Fruit fly (Drosophila melanogaster) whole organism, embryonic: ENCODE results near the gene mora.

Experiments
- Blimp-1 ChIP-seq: fragments of 200-800 bp; sonication (Bioruptor generic); optimal IDR thresholded peaks from 3 replicates; lab custom pipeline; 2018; ENCODE audit warnings: missing biosample characterization, missing genetic modification characterization, mild to moderate bottlenecking, moderate library complexity, missing genetic modification reagents
- CG10979 ChIP-seq: fragments of 200-800 bp; sonication (Bioruptor generic); optimal IDR thresholded peaks from 2 replicates; lab custom pipeline; 2018; ENCODE audit warnings: missing biosample characterization, mild to moderate bottlenecking, missing genetic modification characterization, moderate library complexity
- CG12155 ChIP-seq: fragments of 200-800 bp; sonication (Bioruptor generic); optimal IDR thresholded peaks from 3 replicates; lab custom pipeline; 2016; ENCODE audit warnings: missing biosample characterization, missing genetic modification characterization
- CG13424 ChIP-seq: fragments of 200-800 bp; sonication (Bioruptor generic); optimal IDR thresholded peaks from 2 replicates; lab custom pipeline; 2019; ENCODE audit warnings: missing biosample characterization, mild to moderate bottlenecking, missing genetic modification characterization, moderate library complexity
- CG14441 ChIP-seq: fragments of 200-800 bp; sonication (Bioruptor generic); IDR thresholded peaks from 2 replicates; pipeline ENCODE4 v1.3.6; 2022; ENCODE audit warnings: missing biosample characterization, missing genetic modification characterization
- CG14860 ChIP-seq: fragments of 200-800 bp; sonication (Bioruptor generic); IDR thresholded peaks from 3 replicates; pipeline ENCODE4 v1.3.6; 2022; ENCODE audit warnings: missing biosample characterization, missing genetic modification characterization; ENCODE audit not compliant: partially characterized antibody
- CG17328 ChIP-seq: fragments of 200-800 bp; sonication (Bioruptor generic); IDR thresholded peaks from 2 replicates; pipeline ENCODE4 v1.3.6; 2022; ENCODE audit warnings: missing biosample characterization, missing genetic modification characterization
- CG17829 ChIP-seq: fragments of 200-800 bp; optimal IDR thresholded peaks from 2 replicates; lab custom pipeline; 2019; ENCODE audit warnings: missing biosample characterization, mild to moderate bottlenecking, missing genetic modification characterization, moderate library complexity
- CG18262 ChIP-seq: fragments of 200-800 bp; optimal IDR thresholded peaks from 3 replicates; lab custom pipeline; 2019; ENCODE audit warnings: missing biosample characterization, mild to moderate bottlenecking, missing genetic modification characterization, moderate library complexity
- CG18476 ChIP-seq: fragments of 200-800 bp; sonication (Bioruptor generic); optimal IDR thresholded peaks from 2 replicates; lab custom pipeline; 2016; ENCODE audit warnings: missing biosample characterization, mild to moderate bottlenecking, missing genetic modification characterization
- CG31365 ChIP-seq: fragments of 200-800 bp; sonication (Bioruptor generic); optimal IDR thresholded peaks from 2 replicates; lab custom pipeline; 2018; ENCODE audit warnings: missing biosample characterization, mild to moderate bottlenecking, missing genetic modification characterization
- CG31441 ChIP-seq: fragments of 200-800 bp; sonication (Bioruptor generic); IDR thresholded peaks from 2 replicates; pipeline ENCODE4 v1.3.6; 2022; ENCODE audit warnings: missing biosample characterization, missing genetic modification characterization
- CG3407 ChIP-seq: fragments of 200-800 bp; sonication (Bioruptor generic); optimal IDR thresholded peaks from 2 replicates; lab custom pipeline; 2018; ENCODE audit warnings: missing biosample characterization, mild to moderate bottlenecking, missing genetic modification characterization
- CG3838 ChIP-seq: fragments of 200-800 bp; sonication (Bioruptor generic); optimal IDR thresholded peaks from 3 replicates; lab custom pipeline; 2016; ENCODE audit warnings: missing biosample characterization, missing genetic modification characterization
- CG4820 ChIP-seq: fragments of 200-800 bp; sonication (Bioruptor generic); optimal IDR thresholded peaks from 3 replicates; lab custom pipeline; 2016; ENCODE audit warnings: missing biosample characterization, missing genetic modification characterization
- CG7357 ChIP-seq: fragments of 200-800 bp; sonication (Bioruptor generic); IDR thresholded peaks from 3 replicates; pipeline ENCODE4 v1.3.6; 2022; ENCODE audit warnings: missing biosample characterization, missing genetic modification characterization
- CTCF ChIP-seq: fragments of 200-800 bp; sonication (Bioruptor generic); optimal IDR thresholded peaks from 2 replicates; lab custom pipeline; 2017; ENCODE audit warnings: missing biosample characterization, mild to moderate bottlenecking, missing genetic modification characterization, moderate library complexity
- D ChIP-seq, 2 experiments: fragments of 200-800 bp in 1 of 2; fragments of >200 bp in 1 of 2; sonication (Bioruptor generic) in 1 of 2; optimal IDR thresholded peaks; 2 replicates in 1 of 2; 3 replicates in 1 of 2; lab custom pipeline; 2017; ENCODE audit warnings: mild to moderate bottlenecking in 1 of 2, missing biosample characterization in 1 of 2, missing genetic modification characterization in 1 of 2, missing genetic modification reagents in 1 of 2
- D19A ChIP-seq: fragments of 200-800 bp; optimal IDR thresholded peaks from 3 replicates; lab custom pipeline; 2019; ENCODE audit warnings: missing biosample characterization, mild to moderate bottlenecking, missing genetic modification characterization, moderate library complexity
- Hsf ChIP-seq: fragments of 200-800 bp; sonication (Bioruptor generic); optimal IDR thresholded peaks from 3 replicates; lab custom pipeline; 2016; ENCODE audit warnings: missing biosample characterization, missing genetic modification characterization
- Lpt ChIP-seq: fragments of >200 bp; optimal IDR thresholded peaks from 2 replicates; lab custom pipeline; 2018; ENCODE audit warnings: missing biosample characterization, missing genetic modification characterization
- Rx ChIP-seq: fragments of 200-800 bp; sonication (Bioruptor generic); IDR thresholded peaks from 2 replicates; pipeline ENCODE4 v1.3.6; 2022; ENCODE audit warnings: missing biosample characterization, missing genetic modification characterization
- Side ChIP-seq: fragments of 200-800 bp; sonication (Bioruptor generic); optimal IDR thresholded peaks from 2 replicates; lab custom pipeline; 2016; ENCODE audit warnings: missing biosample characterization, missing genetic modification characterization
- Sox102F ChIP-seq: fragments of 200-800 bp; sonication (Bioruptor generic); optimal IDR thresholded peaks from 2 replicates; lab custom pipeline; 2018; ENCODE audit warnings: missing biosample characterization, mild to moderate bottlenecking, missing genetic modification characterization, moderate library complexity
- Xrp1 ChIP-seq: fragments of 200-800 bp; sonication (Bioruptor generic); IDR thresholded peaks from 2 replicates; pipeline ENCODE4 v1.3.6; 2022; ENCODE audit warnings: missing biosample characterization, missing genetic modification characterization
- amos ChIP-seq: fragments of 200-800 bp; sonication (Bioruptor generic); IDR thresholded peaks from 2 replicates; pipeline ENCODE4 v1.3.6; 2022; ENCODE audit warnings: missing biosample characterization, missing genetic modification characterization; ENCODE audit not compliant: partially characterized antibody
- aop ChIP-seq: fragments of 200-800 bp; sonication (Bioruptor generic); IDR thresholded peaks from 2 replicates; pipeline ENCODE4 v1.3.6; 2022; ENCODE audit warnings: missing biosample characterization, missing genetic modification characterization
- ase ChIP-seq: fragments of 200-800 bp; sonication (Bioruptor generic); IDR thresholded peaks from 3 replicates; pipeline ENCODE4 v1.3.6; 2022; ENCODE audit warnings: missing biosample characterization, missing genetic modification characterization
- bcd ChIP-seq: fragments of 200-800 bp; sonication (Bioruptor generic); optimal IDR thresholded peaks from 2 replicates; lab custom pipeline; 2017; ENCODE audit warnings: missing biosample characterization, mild to moderate bottlenecking, missing genetic modification characterization
- bsh ChIP-seq, 2 experiments: fragments of 200-800 bp; sonication (Bioruptor generic); optimal IDR thresholded peaks; 2 replicates each; lab custom pipeline; 2017 to 2018; ENCODE audit warnings: mild to moderate bottlenecking in 2 of 2, missing biosample characterization in 2 of 2, missing genetic modification characterization in 2 of 2, moderate library complexity in 1 of 2
- ci ChIP-seq: fragments of 200-800 bp; sonication (Bioruptor generic); IDR thresholded peaks from 3 replicates; pipeline ENCODE4 v1.3.6; 2022; ENCODE audit warnings: missing biosample characterization, missing genetic modification characterization
- corto ChIP-seq: fragments of 200-800 bp; sonication (Bioruptor generic); optimal IDR thresholded peaks from 2 replicates; lab custom pipeline; 2016; ENCODE audit warnings: missing biosample characterization, mild to moderate bottlenecking, missing genetic modification characterization, moderate library complexity
- dmrt11E ChIP-seq: fragments of 200-800 bp; sonication (Bioruptor generic); optimal IDR thresholded peaks from 3 replicates; lab custom pipeline; 2018; ENCODE audit warnings: missing biosample characterization, mild to moderate bottlenecking, missing genetic modification characterization, moderate library complexity
- dysf ChIP-seq: fragments of 200-800 bp; sonication (Bioruptor generic); IDR thresholded peaks from 3 replicates; pipeline ENCODE4 v1.3.6; 2022; ENCODE audit warnings: missing biosample characterization, missing genetic modification characterization
- ems ChIP-seq: fragments of 200-800 bp; sonication (Bioruptor generic); optimal IDR thresholded peaks from 3 replicates; lab custom pipeline; 2016; ENCODE audit warnings: missing biosample characterization, missing genetic modification characterization
- eve ChIP-seq, 2 experiments: fragments of >200 bp; optimal IDR thresholded peaks; 2 replicates each; lab custom pipeline; 2017; ENCODE audit warnings: missing biosample characterization in 2 of 2, missing genetic modification characterization in 2 of 2
- grau ChIP-seq: fragments of 200-800 bp; optimal IDR thresholded peaks from 3 replicates; lab custom pipeline; 2019; ENCODE audit warnings: missing biosample characterization, mild to moderate bottlenecking, missing genetic modification characterization, moderate library complexity
- ken ChIP-seq: fragments of 200-800 bp; sonication (Bioruptor generic); IDR thresholded peaks from 3 replicates; pipeline ENCODE4 v1.3.6; 2022; ENCODE audit warnings: missing biosample characterization, missing genetic modification characterization
- lbe ChIP-seq: fragments of 200-800 bp; sonication (Bioruptor generic); optimal IDR thresholded peaks from 2 replicates; lab custom pipeline; 2016; ENCODE audit warnings: missing biosample characterization, mild to moderate bottlenecking, missing genetic modification characterization
- lilli ChIP-seq: fragments of 200-800 bp; sonication (Bioruptor generic); optimal IDR thresholded peaks from 3 replicates; lab custom pipeline; 2016; ENCODE audit warnings: missing biosample characterization, missing genetic modification characterization
- lmd ChIP-seq: fragments of 200-800 bp; sonication (Bioruptor generic); IDR thresholded peaks from 2 replicates; pipeline ENCODE4 v1.3.6; 2022; ENCODE audit warnings: missing biosample characterization, missing genetic modification characterization
- mirr ChIP-seq: fragments of 200-800 bp; sonication (Bioruptor generic); optimal IDR thresholded peaks from 3 replicates; lab custom pipeline; 2018; ENCODE audit warnings: missing biosample characterization, mild to moderate bottlenecking, missing genetic modification characterization
- onecut ChIP-seq: fragments of 200-800 bp; sonication (Bioruptor generic); IDR thresholded peaks from 2 replicates; pipeline ENCODE4 v1.3.6; 2022; ENCODE audit warnings: missing biosample characterization, missing genetic modification characterization
- pfk ChIP-seq: fragments of 200-800 bp; sonication (Bioruptor generic); optimal IDR thresholded peaks from 2 replicates; lab custom pipeline; 2018; ENCODE audit warnings: missing biosample characterization, mild to moderate bottlenecking, missing genetic modification characterization, moderate library complexity
- phol ChIP-seq: fragments of 200-800 bp; sonication (Bioruptor generic); optimal IDR thresholded peaks from 3 replicates; lab custom pipeline; 2018; ENCODE audit warnings: missing biosample characterization, mild to moderate bottlenecking, missing genetic modification characterization, moderate library complexity
- ro ChIP-seq: fragments of 200-800 bp; sonication (Bioruptor generic); IDR thresholded peaks from 2 replicates; pipeline ENCODE4 v1.3.6; 2022; ENCODE audit warnings: missing biosample characterization, missing genetic modification characterization
- row ChIP-seq: fragments of 200-800 bp; sonication (Bioruptor generic); IDR thresholded peaks from 3 replicates; pipeline ENCODE4 v1.3.6; 2022; ENCODE audit warnings: missing biosample characterization, missing genetic modification characterization
- sens ChIP-seq: fragments of 200-800 bp; sonication (Bioruptor generic); peaks from one replicate; lab custom pipeline; 2016; ENCODE audit warnings: missing biosample characterization, missing genetic modification characterization
- unpg ChIP-seq: fragments of 200-800 bp; sonication (Bioruptor generic); optimal IDR thresholded peaks from 3 replicates; lab custom pipeline; 2018; ENCODE audit warnings: missing biosample characterization, mild to moderate bottlenecking, missing genetic modification characterization, moderate library complexity
- vvl ChIP-seq: fragments of 200-800 bp; sonication (Bioruptor generic); IDR thresholded peaks from 2 replicates; pipeline ENCODE4 v1.3.6; 2022; ENCODE audit warnings: missing biosample characterization, missing genetic modification characterization
- zfh1 ChIP-seq: fragments of 200-800 bp; sonication (Bioruptor generic); IDR thresholded peaks from 3 replicates; pipeline ENCODE4 v1.3.6; 2022; ENCODE audit warnings: missing biosample characterization, missing genetic modification characterization

mora gene

dm6 chr3R:24142971-24143370 lies 43.2 kb upstream of the mora start (continued):
- TF ChIP-seq aop (GFP tag; lab: Robert Waterston, UW) (no peak), dysf (GFP tag; lab: Robert Waterston, UW) (peak; percentile 40; the same call in 2 of the 3 replicates), zfh1 (GFP tag; lab: Robert Waterston, UW) (peak; percentile 53; the same call in 1 of the 3 replicates), CG31441 (GFP tag; lab: Robert Waterston, UW) (peak; percentile 47; the same call in 1 of the 2 replicates), CG14441 (GFP tag; lab: Robert Waterston, UW) (peak; percentile 38; the same call in 1 of the 2 replicates), phol (peak; percentile 40), ci (GFP tag; lab: Robert Waterston, UW) (peak; percentile 63; the same call in 1 of the 3 replicates), D (optimal IDR thresholded peaks at IDR 0.05; lab: Kevin White, UChicago) (no peak), D (GFP tag; optimal IDR thresholded peaks at IDR 0.05; lab: Kevin White, UChicago) (peak; percentile 10), Blimp-1 (GFP tag; lab: Kevin White, UChicago) (peak; percentile 57), CTCF (no peak), CG18476 (no peak), Sox102F (GFP tag; lab: Kevin White, UChicago) (peak; percentile 55), dmrt11E (tag; lab: Kevin White, UChicago) (peak; percentile 23), row (GFP tag; lab: Robert Waterston, UW) (peak; percentile 52), Xrp1 (GFP tag; lab: Robert Waterston, UW) (peak; percentile 32; the same call in 1 of the 2 replicates), Rx (GFP tag; lab: Robert Waterston, UW) (0 out of 2 replicates have a peak, but pooled peaks have one; percentile 29), amos (GFP tag; lab: Robert Waterston, UW) (no peak), CG3838 (GFP tag; lab: Kevin White, UChicago) (no peak), bsh (GFP tag; optimal IDR thresholded peaks at IDR 0.05; lab: Kevin White, UChicago) (peak; percentile 30 to 58), CG31365 (tag; lab: Kevin White, UChicago) (no peak), ro (GFP tag; lab: Robert Waterston, UW) (no peak), CG13424 (tag; lab: Kevin White, UChicago) (peak; percentile 33), lilli (GFP tag; lab: Kevin White, UChicago) (no peak), ems (GFP tag; lab: Kevin White, UChicago) (peak; percentile 0), ase (GFP tag; lab: Robert Waterston, UW) (0 out of 3 replicates have a peak, but pooled peaks have one; percentile 14), eve (GFP tag; optimal IDR thresholded peaks at IDR 0.05; lab: Kevin White, UChicago) (no peak), CG14860 (GFP tag; lab: Robert Waterston, UW) (no peak), D19A (tag; lab: Kevin White, UChicago) (peak; percentile 37), unpg (GFP tag; lab: Kevin White, UChicago) (peak; percentile 16), CG4820 (GFP tag; lab: Kevin White, UChicago) (peak; percentile 37), onecut (GFP tag; lab: Robert Waterston, UW) (peak; percentile 5; the same call in 1 of the 2 replicates), bcd (GFP tag; lab: Kevin White, UChicago) (peak; percentile 26), mirr (GFP tag; lab: Kevin White, UChicago) (no peak), corto (GFP tag; lab: Kevin White, UChicago) (peak; percentile 76), Side (no peak), CG18262 (tag; lab: Kevin White, UChicago) (peak; percentile 47), grau (tag; lab: Kevin White, UChicago) (peak; percentile 15), CG10979 (tag; lab: Kevin White, UChicago) (peak; percentile 58), sens (GFP tag; lab: Kevin White, UChicago) (peak; percentile 82), lbe (GFP tag; lab: Kevin White, UChicago) (peak; percentile 79), CG12155 (GFP tag; lab: Kevin White, UChicago) (no peak), lmd (GFP tag; lab: Robert Waterston, UW) (peak; percentile 33; the same call in 1 of the 2 replicates), CG3407 (peak; percentile 3), Hsf (GFP tag; lab: Kevin White, UChicago) (no peak), Lpt (GFP tag; lab: Kevin White, UChicago) (no peak), ken (GFP tag; lab: Robert Waterston, UW) (0 out of 3 replicates have a peak, but pooled peaks have one; percentile 26), pfk (GFP tag; lab: Kevin White, UChicago) (no peak), CG17829 (tag; lab: Kevin White, UChicago) (peak; percentile 22), CG7357 (GFP tag; lab: Robert Waterston, UW) (no peak), vvl (GFP tag; lab: Robert Waterston, UW) (peak; percentile 68), CG17328 (GFP tag; lab: Robert Waterston, UW) (0 out of 2 replicates have a peak, but pooled peaks have one; percentile 25)
